Worm (Caenorhabditis elegans): ENCODE results near the gene ivns-1.

DNA sequence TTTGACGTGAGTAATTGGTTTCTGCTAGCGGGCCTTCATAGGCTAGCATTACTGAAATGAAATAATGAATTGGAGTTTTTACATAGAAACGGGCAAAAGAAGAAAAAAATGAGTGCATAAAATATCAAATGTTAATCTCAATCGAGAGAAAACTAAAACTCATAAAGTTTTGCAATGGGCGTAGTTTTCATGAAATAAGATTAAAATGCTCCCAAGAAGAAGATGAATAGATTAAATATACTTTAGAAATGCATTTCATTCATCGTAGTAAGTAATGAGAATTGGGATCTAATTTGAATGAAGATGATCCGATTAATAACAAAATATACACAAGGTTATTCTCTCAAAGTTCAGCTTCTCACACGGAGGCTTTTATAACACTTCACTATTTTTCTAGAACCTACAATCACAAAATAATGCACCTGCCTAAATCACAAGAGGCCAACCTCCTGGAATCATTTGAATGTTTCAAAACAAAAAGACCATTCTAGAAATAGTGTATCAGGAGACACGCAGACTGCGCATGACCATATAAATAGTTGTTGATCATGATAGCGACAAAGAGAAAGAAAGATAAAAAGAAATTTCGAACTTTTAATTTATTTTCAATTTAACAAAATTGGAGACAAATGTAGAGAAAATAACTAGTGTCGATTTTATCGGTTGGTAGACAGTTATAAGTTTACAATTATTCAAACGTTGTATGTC lies 33.8 kb upstream of the ivns-1 start, which contains the start of gene nhr-17:
- no peak for TF ChIP-seq unc-39 (tag; optimal IDR thresholded peaks at IDR 0.05)
- no peak for TF ChIP-seq nhr-237 (tag; optimal IDR thresholded peaks at IDR 0.05)
- TF ChIP-seq ztf-11 (tag; optimal IDR thresholded peaks at IDR 0.05), result no peak
- no peak for TF ChIP-seq snpc-4 (tag; optimal IDR thresholded peaks at IDR 0.05)
- no peak for TF ChIP-seq elt-1 (tag; optimal IDR thresholded peaks at IDR 0.05)
- TF ChIP-seq ama-1 (optimal IDR thresholded peaks at IDR 0.05), result no peak
- peak; percentile 40 for TF ChIP-seq ztf-4 (tag; optimal IDR thresholded peaks at IDR 0.05)
- no peak for TF ChIP-seq nhr-10 (tag; optimal IDR thresholded peaks at IDR 0.05)
- no peak for TF ChIP-seq elt-3 (tag; optimal IDR thresholded peaks at IDR 0.05)
- peak; percentile 11 for TF ChIP-seq fos-1 (tag; optimal IDR thresholded peaks at IDR 0.05)
- no peak for TF ChIP-seq sem-4 (tag; optimal IDR thresholded peaks at IDR 0.05)
- no peak for TF ChIP-seq Y55F3AM.14 (GFP tag; optimal IDR thresholded peaks at IDR 0.05)
